Fruit fly (Drosophila melanogaster) ovary, adult (tissue): ENCODE data around the gene CG32320.

Experiments
- CG17801 ChIP-seq: fragments of 200-800 bp; optimal IDR thresholded peaks from 2 replicates; lab custom pipeline; 2019; ENCODE audit warnings: missing biosample characterization, mild to moderate bottlenecking, missing genetic modification characterization, moderate library complexity; ENCODE audit not compliant: partially characterized antibody

The CG32320 gene

DNA sequence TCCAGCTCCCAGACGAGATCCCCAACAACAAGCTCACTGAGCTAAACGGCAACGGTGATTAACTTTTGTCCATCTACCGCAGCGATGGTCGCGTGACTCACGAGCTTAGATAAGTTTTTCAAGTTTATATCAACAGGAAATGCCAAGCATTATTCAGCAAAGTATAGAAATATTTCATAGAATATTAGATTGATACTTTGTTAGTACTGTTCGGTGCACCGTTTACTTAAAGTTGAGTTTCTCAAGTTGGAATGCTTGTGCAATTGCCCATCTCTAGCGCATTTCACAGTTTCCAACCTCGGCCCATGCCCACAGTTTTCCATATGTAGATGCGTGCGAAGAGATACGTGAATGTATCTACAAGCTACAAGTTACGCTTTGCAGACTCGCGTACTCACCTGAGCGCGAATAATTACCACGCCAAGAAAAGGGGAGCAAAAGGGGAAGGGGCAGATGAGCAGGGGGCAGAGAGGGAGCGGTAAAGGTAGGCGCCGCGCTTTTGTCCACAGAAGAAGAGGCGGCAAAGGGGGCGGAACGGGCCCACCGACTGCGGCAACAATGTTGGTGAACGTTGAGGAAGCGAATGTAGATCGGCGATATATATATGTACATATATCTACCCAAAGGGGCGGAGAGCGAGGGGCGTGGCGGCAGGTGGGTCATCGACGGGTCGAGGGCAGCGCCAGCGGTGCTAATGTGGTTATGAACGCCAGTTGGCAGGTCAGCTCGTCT lies 22.2 kb upstream of the CG32320 start:
- no peak for TF ChIP-seq CG17801 (GFP tag; lab: Kevin White, UChicago)

DNA sequence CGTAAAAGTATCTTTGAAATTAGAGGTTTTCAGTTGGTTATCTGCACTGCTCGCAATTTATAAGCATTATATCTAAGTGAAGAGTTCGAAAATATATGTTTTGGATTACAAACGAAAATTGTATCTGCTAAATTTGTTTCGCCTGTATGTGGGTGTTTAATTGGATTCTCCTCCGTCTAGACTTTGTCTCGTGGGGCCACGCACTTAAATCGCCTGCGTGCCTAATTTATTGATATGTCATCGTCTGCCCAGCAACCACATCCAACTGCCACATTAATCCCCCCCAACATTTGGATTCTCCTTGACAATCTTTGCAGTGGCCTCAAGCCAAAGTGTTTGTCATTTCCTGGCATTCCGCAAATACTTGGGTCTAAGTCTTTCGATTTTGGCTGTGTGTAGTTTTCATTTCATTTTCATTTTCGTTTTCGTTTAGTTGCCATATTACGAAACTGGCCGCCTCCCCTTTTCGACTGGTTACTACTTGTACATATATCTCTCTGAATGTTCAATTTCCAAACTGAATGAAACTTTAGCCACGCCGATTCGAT lies 20.2 kb upstream of the CG32320 start:
- no peak for TF ChIP-seq CG17801 (GFP tag; lab: Kevin White, UChicago)

DNA sequence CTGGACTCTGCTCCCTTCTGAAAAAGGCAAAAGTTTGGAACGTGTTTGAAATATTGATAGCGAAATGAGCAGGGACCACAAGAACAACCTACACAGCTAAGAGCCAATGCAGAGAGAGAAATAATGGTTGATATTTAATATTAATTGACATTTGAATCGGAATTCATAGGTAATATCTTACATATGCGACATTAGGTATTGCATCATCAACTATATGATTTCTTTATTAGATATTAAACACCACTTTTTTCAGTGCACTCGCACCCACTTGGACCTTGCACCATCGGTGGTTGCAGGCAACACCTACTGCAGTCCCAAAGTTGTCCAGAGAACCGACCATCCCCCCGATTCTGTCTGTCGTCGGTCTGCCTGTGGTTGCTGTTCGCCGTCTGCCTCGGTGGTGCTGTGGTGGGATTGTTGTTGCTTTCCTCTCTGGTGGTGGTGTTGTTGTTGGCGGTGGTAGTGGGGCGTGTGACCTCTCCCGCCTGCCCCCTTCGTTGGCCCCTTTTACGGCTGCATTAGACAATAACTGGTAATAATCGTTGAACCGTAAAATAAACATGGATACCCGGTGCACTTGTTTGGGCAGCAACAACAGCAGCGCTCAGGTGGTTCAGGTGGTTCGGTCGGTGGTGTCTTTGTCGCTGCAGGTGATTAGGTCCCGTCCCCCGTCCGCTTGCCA lies 19.4 kb upstream of the CG32320 start:
- no peak for TF ChIP-seq CG17801 (GFP tag; lab: Kevin White, UChicago)

DNA sequence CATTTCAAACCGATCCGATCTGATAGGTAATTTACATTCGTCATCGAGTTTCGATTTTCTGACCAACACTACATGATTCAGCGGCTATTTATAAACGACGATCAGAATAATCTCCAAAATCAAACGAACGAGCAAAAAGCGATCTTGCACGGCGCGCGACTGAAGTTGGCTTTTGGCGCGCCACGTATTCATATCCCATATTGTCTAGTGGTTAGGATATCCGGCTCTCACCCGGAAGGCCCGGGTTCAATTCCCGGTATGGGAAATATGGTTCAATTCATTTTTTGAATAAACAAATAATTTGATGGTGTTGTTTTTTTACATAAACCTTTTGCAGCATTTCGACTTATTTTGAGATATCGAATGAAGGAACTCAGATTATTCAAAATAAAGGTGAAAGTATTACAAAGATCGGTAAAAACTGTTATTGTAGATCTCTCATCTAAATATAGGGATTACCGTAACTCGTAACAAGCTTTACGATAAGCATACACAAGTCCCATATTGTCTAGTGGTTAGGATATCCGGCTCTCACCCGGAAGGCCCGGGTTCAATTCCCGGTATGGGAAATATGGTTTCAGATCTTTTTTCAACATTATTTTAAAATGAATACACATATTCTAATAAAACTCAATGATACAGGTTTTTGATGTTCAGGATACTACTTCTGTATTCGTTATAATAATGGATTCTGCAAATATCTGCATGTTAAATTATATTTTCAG lies 18.5 kb upstream of the CG32320 start:
- TF ChIP-seq CG17801 (GFP tag; lab: Kevin White, UChicago) = no peak

DNA sequence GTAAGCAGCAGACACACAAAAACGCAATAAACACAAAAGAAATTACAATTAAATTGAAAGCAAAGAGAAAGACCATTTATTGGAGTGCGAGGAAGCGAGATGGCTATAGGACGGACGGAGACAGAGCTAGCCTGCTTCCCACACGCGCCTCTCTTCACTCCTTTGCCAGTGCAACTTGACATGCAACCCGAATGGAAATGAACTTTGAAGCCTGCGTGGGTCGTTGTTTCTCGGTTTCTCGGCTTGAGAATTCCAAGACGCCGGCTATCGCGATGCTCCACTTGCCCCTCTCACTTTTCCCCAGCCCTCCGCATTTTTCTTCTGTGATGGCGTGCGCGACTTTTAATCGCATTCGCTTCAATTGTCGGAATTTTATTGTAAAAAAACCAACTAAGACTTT lies 17.4 kb upstream of the CG32320 start:
- no peak for TF ChIP-seq CG17801 (GFP tag; lab: Kevin White, UChicago)

DNA sequence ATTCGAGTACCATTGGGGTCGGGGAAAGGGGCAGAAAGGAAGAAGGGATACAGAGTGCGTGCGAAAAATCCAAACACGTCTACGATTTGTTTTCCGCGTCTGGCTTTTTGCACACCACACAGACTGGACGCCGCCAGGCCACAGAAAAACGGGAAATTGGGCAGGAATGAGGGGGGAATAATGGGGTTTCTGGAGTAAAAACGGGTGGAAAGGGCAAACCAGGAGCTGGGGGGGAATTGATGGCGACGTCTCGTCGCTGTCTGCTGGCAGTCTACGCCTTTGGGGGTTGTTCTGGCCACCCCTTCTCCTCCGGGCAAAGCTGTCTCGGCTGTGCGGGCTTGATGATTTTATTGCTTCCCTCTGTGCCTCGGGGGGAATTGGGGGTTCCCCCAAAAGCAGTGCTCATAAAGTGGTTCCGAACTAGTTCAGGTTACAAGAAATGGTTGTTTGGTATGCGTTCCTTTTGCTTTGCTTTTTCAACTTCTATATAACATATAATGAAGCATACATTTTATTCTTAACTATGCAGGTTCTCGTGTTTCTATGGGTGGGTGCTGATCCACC lies 12.6 kb upstream of the CG32320 start:
- TF ChIP-seq CG17801 (GFP tag; lab: Kevin White, UChicago) = no peak

DNA sequence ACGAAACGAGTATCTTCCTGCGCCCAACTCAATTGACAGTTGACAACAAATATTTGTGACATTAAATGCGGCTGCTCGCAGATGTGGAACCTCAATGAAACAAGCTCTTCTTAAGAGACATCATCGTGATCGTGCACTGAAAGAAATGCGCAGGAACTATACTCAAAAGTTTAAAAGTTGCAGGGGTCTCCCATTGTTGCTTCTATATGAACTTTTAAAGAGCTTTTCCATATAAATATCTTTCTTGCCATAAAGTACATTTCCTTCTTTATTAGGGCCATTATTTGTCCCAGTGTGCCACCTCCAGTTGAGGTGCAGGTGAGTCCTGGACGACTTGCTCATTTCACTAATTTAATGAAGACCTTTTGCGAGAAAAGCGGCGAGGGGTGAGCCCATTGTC lies 10.3 kb upstream of the CG32320 start:
- no peak for TF ChIP-seq CG17801 (GFP tag; lab: Kevin White, UChicago)

DNA sequence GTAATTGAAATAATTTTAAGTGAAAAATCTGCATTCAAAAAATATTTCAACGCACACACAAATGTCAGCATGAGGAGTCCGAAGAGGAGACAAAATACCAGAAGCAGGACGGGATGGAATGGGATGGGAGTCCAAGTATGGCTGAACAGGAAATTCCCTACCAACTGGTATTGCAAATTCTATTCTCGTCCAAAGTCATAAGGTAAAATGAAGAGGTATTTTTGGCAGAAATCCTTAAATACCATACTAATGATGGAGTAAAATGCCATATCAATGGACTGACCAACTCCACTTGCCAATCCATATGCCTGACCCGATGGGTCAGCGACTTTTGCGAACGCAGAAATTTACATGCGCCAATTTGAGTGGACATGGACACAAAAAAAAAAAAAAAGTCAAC lies 9.5 kb upstream of the CG32320 start:
- TF ChIP-seq CG17801 (GFP tag; lab: Kevin White, UChicago) = no peak

DNA sequence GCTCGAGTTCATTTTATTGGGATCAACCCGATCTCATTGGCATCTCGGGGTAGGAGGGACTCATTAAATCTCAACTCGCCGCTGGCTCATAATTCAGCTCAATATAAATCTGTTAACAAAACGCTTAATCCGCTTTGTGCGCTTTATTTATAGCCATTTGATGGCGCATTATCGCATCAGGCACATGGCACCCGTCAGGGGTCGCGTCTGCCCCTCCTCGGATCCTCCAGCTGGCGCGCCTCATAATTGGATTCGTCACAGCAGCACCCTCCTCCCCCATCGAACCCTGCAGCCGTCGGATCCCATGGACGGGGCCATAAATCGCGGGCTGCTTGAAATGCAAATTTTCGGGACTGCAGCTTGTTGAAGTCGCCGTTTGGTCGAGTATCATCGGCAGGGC lies 8.0 kb upstream of the CG32320 start:
- no peak for TF ChIP-seq CG17801 (GFP tag; lab: Kevin White, UChicago)

DNA sequence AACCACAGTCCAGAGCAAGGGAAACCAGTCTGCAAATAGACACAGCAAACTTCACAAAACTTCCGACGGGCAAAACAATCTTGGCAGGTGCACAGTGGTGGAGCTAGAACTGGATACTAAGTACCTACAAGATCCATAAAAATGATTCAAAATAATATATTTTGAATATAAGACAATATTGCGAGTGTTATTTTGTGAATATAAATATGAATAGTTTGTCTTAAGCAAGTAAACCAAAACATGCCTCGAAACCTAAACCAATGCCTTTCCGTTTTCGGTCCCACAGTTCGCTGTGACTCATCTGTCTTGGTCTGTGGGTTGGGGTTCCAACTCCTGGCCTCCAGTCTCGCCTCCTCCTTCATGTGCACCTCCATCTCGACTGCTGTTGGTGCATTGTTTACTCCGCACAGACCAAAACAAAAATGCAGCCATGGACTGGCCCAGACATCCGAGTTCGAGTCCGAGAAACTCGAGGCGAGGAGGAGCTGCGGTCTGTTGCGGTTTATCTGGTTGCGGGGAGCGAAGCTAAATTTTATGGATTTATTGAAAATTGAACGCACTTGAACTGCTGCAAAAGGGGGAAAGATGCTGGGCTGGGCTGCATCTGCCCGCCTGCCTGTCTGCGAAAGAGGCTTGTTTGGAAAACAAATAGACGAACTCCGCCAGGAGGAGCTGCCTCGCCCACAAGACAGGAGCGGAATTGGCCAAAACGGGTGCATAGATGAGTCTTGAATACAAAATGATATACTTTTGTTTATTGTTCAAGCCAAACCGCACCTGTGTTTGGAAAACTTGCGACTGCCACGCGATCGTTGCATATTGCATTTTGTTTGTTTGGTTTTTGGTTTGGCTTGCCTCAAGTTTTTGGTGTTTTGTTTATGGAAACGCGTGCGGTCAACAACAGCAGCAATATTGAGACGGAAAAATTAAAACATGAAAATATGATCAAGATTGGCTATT lies 6.1 kb upstream of the CG32320 start:
- no peak for TF ChIP-seq CG17801 (GFP tag; lab: Kevin White, UChicago)

DNA sequence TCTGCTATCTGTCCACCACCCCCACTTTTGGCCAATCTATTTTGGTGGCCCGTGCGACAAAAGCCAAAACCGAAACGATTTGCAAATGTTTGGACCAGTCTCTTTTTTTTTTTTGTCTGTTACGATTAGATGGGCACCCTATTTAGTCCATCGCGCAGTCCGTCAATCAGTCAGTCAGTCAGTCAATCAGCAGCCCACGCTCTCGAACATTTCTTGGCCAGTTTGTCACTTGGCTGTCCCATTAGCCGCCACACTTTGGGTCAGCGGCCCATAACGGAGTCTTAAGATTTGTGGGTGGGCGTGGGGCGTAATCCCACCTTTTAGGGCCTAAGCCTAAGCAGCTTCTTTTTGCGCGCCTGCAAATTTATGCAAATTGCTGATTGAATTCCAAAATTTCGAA lies 3.9 kb upstream of the CG32320 start:
- TF ChIP-seq CG17801 (GFP tag; lab: Kevin White, UChicago) = no peak

DNA sequence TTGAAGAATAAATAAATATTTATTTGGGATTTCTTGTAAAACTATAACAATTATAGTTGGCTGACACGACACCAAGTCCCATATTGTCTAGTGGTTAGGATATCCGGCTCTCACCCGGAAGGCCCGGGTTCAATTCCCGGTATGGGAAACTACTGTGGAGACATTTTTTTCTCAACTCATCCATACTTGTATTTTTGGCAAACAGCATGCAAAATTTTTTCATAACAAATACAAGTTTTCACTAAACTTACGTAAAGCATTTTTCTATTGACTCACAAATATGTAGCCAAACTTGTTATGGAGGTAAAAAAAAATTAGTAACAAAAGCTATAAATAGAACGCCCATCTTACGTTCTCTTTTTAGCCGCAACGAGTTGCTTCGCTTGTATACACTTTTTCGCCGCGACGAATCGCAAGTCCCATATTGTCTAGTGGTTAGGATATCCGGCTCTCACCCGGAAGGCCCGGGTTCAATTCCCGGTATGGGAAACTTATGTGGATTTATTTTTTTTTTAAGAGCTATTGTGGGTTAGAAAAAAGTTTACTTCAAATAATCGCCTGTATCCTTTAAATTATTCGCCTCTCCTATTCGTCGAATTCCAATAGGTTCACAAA lies 3.1 kb downstream of the CG32320 start:
- TF ChIP-seq CG17801 (GFP tag; lab: Kevin White, UChicago) = no peak

DNA sequence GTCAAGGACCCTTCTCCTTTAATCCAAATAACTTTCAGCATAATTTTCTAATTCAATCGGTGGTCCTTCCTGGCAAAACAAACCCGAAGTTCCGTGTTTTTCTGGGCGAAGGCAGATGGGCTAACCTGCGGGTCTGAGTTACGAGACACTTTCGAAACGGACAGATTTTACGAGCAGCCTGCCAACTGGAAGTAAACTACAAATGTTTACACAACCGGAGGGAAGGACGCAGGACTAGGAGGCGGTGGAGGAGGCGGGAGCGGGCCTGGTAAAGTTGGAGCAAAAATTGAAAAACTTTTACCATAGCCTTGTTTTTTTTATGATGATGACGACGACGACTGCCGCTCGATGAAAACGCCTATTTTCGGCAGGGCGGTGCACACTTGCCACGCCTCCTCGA lies 3.8 kb downstream of the CG32320 start:
- no peak for TF ChIP-seq CG17801 (GFP tag; lab: Kevin White, UChicago)

DNA sequence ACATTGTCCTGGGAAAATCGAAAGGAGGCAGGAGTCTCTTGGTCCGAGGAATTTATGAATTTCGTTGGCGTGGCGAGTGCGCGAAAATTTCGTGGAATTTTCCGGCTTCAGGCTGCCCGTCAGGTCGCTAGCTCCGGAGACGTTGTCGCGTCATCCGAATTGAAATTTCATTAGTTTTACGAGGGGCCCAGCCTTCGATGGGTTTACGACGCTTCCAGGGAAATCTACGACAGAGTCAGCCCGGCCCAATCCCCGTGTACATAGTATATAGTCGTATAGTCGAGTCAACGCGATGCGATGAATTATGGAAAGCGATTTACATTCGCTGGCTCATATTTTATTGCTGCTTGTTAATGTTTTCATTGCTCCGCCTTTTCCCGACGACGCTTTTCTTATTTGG lies 6.2 kb downstream of the CG32320 start:
- no peak for TF ChIP-seq CG17801 (GFP tag; lab: Kevin White, UChicago)
